Fruit fly (Drosophila melanogaster) ovary, adult (tissue): Measurements from ENCODE around the gene CG10947.

ENCODE experiments used
- CG17801 ChIP-seq: fragments of 200-800 bp; optimal IDR thresholded peaks from 2 replicates; lab custom pipeline; 2019; ENCODE audit warnings: missing biosample characterization, mild to moderate bottlenecking, missing genetic modification characterization, moderate library complexity; ENCODE audit not compliant: partially characterized antibody

CG10947 gene

DNA sequence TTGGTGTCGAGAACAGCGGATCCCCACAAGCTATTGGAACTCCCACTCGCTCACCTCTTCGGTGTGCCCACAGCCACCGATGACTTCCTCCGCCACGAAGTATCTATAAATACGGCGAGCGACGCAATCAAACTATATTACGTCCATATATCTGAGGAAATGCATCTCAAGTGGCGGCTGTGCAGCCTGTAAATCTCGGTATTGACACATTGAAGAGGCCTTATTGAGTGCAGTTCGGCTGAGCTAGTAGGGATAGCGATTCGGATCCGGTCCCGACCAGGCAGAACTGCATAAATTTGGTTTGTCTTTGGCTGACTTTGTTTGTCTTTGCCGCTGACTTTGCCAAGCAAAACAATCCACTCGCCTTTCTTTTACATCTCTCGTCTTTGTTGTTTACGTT lies 62.4 kb downstream of the CG10947 start:
- no peak for TF ChIP-seq CG17801

- no peak for TF ChIP-seq CG17801
These were observed 62.9 kb downstream of the CG10947 start for dm6 chr2L:20351723-20352122.

dm6 chr2L:20349671-20350539 lies 64.7 kb downstream of the CG10947 start, which contains the start of the genes La and RtGEF:
Gene La (minus strand): TSS chr2L:20350012.
Gene RtGEF (plus strand): TSS chr2L:20350434.
- peak; percentile 15 for TF ChIP-seq CG17801

DNA sequence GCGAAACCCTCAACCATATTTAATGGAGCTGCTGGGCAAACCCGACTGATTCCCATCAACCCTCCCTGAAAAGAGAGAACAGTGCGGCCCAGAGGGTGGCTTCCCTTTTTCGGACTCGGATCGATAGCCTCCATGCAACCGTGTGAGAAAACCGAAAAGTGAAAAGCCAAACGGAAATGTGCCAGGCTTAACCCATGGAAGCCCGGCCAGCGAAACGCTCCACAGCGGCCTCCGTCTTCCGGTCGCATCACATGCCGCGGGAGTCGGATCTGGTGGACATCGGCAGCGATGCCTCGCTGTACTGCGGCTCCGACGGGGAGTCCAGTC lies 72.6 kb downstream of the CG10947 start:
- no peak for TF ChIP-seq CG17801

DNA sequence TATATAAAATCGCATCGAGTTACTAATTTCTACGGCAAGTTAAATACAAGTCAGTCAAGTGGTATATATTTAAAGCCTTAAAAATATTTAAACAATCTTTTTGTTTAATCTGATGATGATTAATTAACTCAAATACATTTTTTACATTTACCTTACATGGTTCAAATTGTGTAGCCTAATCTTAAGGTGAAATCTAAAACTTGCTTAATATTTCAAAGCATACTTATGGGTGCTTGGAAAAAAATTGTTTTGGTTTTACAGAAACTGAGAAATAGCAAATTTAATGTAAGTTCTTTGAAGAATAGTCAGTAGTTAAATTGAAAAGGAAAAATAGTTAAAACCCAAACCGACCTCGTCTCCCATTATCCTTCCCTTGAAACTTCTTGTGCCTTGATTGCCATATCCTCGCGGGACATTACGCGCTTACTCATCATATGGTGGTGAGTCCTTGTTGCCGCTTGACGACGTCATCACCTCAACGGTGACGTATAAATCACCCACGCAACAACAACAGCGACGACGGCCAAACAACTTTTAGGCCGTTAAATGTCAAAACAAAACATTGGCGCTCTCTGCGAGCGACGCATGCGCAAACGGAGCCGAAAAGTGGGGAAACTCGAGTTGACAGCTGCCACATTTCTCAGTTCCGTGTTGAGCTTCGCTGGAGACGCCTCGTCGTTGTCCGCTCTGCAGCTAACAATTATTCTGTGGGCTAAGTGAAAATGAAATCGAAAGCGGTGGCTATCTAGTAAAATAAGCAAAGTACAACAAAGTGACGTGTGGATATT lies 73.2 kb downstream of the CG10947 start:
- TF ChIP-seq CG17801 = no peak

- TF ChIP-seq CG17801 = no peak
These were observed 74.0 kb downstream of the CG10947 start for dm6 chr2L:20340635-20341034.

- no peak for TF ChIP-seq CG17801
These were observed 76.8 kb downstream of the CG10947 start for dm6 chr2L:20337800-20338199.
